Worm (Caenorhabditis elegans) whole organism, late embryonic: ENCODE measurements around the gene ztf-1.

Experiments
- C08G9.2 ChIP-seq: sonication (generic microtip); optimal IDR thresholded peaks from 2 replicates; lab custom pipeline; 2016; ENCODE audit warnings: mild to moderate bottlenecking, missing genetic modification characterization, moderate library complexity, missing compliant biosample characterization
- C38D4.7 ChIP-seq: fragments of 200-800 bp; sonication (Bioruptor generic); optimal IDR thresholded peaks from 2 replicates; lab custom pipeline; 2018; ENCODE audit warnings: mild to moderate bottlenecking, missing genetic modification characterization, moderate library complexity, missing compliant biosample characterization
- K09A11.1 ChIP-seq: sonication (generic microtip); optimal IDR thresholded peaks from 2 replicates; lab custom pipeline; 2017; ENCODE audit warnings: antibody characterized with exemption, mild to moderate bottlenecking, missing genetic modification characterization, missing compliant biosample characterization; ENCODE audit not compliant: insufficient read depth
- T23F11.4 ChIP-seq: fragments of 200-800 bp; sonication (Bioruptor generic); optimal IDR thresholded peaks from 2 replicates; lab custom pipeline; 2018; ENCODE audit warnings: mild to moderate bottlenecking, missing genetic modification characterization, missing compliant biosample characterization
- Y22D7AL.16 ChIP-seq: sonication (generic microtip); optimal IDR thresholded peaks from 2 replicates; lab custom pipeline; 2016; ENCODE audit warnings: missing genetic modification characterization, missing compliant biosample characterization
- ama-1 ChIP-seq: fragments of 150-350 bp; optimal IDR thresholded peaks from 2 replicates; lab custom pipeline; 2014
- ceh-18 ChIP-seq: sonication (generic microtip); optimal IDR thresholded peaks from 2 replicates; lab custom pipeline; 2016; ENCODE audit warnings: missing genetic modification characterization, missing compliant biosample characterization
- ceh-2 ChIP-seq: sonication (generic microtip); optimal IDR thresholded peaks from 2 replicates; lab custom pipeline; 2016; ENCODE audit warnings: missing genotype, missing genetic modification characterization, missing compliant biosample characterization
- ceh-22 ChIP-seq: sonication (generic microtip); optimal IDR thresholded peaks from 2 replicates; lab custom pipeline; 2017; ENCODE audit warnings: missing biosample characterization, missing genetic modification characterization
- ceh-24 ChIP-seq: sonication (generic microtip); optimal IDR thresholded peaks from 2 replicates; lab custom pipeline; 2016; ENCODE audit warnings: mild to moderate bottlenecking, missing genetic modification characterization, missing compliant biosample characterization
- ceh-30 ChIP-seq: fragments of 150-350 bp; optimal IDR thresholded peaks from 2 replicates; lab custom pipeline; 2014; ENCODE audit warnings: missing biosample characterization, missing genetic modification characterization
- ceh-31 ChIP-seq: sonication (generic microtip); optimal IDR thresholded peaks from 2 replicates; lab custom pipeline; 2016; ENCODE audit warnings: missing genetic modification characterization, missing compliant biosample characterization
- ceh-34 ChIP-seq: sonication (generic microtip); optimal IDR thresholded peaks from 2 replicates; lab custom pipeline; 2016; ENCODE audit warnings: mild to moderate bottlenecking, missing genetic modification characterization, missing compliant biosample characterization
- ceh-45 ChIP-seq: fragments of 200-800 bp; sonication (Bioruptor generic); IDR thresholded peaks from 2 replicates; pipeline ENCODE4 v1.3.6; 2022; ENCODE audit warnings: missing genetic modification reagents, missing genetic modification characterization, missing compliant biosample characterization
- che-1 ChIP-seq: sonication (generic microtip); optimal IDR thresholded peaks from 2 replicates; lab custom pipeline; 2016; ENCODE audit warnings: mild to moderate bottlenecking, missing genetic modification characterization, missing compliant biosample characterization
- elt-2 ChIP-seq: sonication (generic microtip); optimal IDR thresholded peaks from 2 replicates; lab custom pipeline; 2016; ENCODE audit warnings: missing genetic modification reagents, missing genetic modification characterization, missing compliant biosample characterization
- elt-4 ChIP-seq: sonication (generic microtip); optimal IDR thresholded peaks from 2 replicates; lab custom pipeline; 2016; ENCODE audit warnings: missing genetic modification characterization, missing compliant biosample characterization
- ets-4 ChIP-seq: sonication (generic microtip); optimal IDR thresholded peaks from 2 replicates; lab custom pipeline; 2016; ENCODE audit warnings: missing genetic modification characterization, missing compliant biosample characterization
- eyg-1 ChIP-seq: sonication (generic microtip); optimal IDR thresholded peaks from 2 replicates; lab custom pipeline; 2016; ENCODE audit warnings: missing genotype, missing genetic modification characterization, missing compliant biosample characterization
- fax-1 ChIP-seq: sonication (generic microtip); optimal IDR thresholded peaks from 2 replicates; lab custom pipeline; 2016; ENCODE audit warnings: missing genotype, missing genetic modification characterization, missing compliant biosample characterization
- fkh-10 ChIP-seq: fragments of 150-350 bp; optimal IDR thresholded peaks from 2 replicates; lab custom pipeline; 2014; ENCODE audit warnings: missing biosample characterization, missing genetic modification reagents, missing genetic modification characterization
- gmeb-2 ChIP-seq: sonication (generic microtip); optimal IDR thresholded peaks from 2 replicates; lab custom pipeline; 2016; ENCODE audit warnings: missing genetic modification characterization, inconsistent platforms, missing compliant biosample characterization
- hlh-15 ChIP-seq: sonication (generic microtip); optimal IDR thresholded peaks from 2 replicates; lab custom pipeline; 2016; ENCODE audit warnings: missing genetic modification characterization, missing compliant biosample characterization
- lim-6 ChIP-seq: sonication (generic microtip); optimal IDR thresholded peaks from 2 replicates; lab custom pipeline; 2016; ENCODE audit warnings: missing genetic modification characterization, missing compliant biosample characterization
- lin-11 ChIP-seq: fragments of 200-800 bp; sonication (Bioruptor generic); optimal IDR thresholded peaks from 2 replicates; lab custom pipeline; 2018; ENCODE audit warnings: mild to moderate bottlenecking, missing genetic modification characterization, missing compliant biosample characterization
- mec-3 ChIP-seq: sonication (generic microtip); optimal IDR thresholded peaks from 2 replicates; lab custom pipeline; 2016; ENCODE audit warnings: borderline replicate concordance, missing genetic modification characterization, missing compliant biosample characterization
- nfya-1 ChIP-seq: sonication (generic microtip); optimal IDR thresholded peaks from 2 replicates; lab custom pipeline; 2017; ENCODE audit warnings: missing genetic modification characterization, mild to moderate bottlenecking, missing compliant biosample characterization, antibody characterized with exemption, moderate library complexity
- nhr-11 ChIP-seq: fragments of 150-350 bp; optimal IDR thresholded peaks from 2 replicates; lab custom pipeline; 2014; ENCODE audit warnings: missing biosample characterization, missing genetic modification characterization
- pat-9 ChIP-seq: fragments of 200-800 bp; sonication (Bioruptor generic); optimal IDR thresholded peaks from 2 replicates; lab custom pipeline; 2018; ENCODE audit warnings: mild to moderate bottlenecking, missing genetic modification characterization, moderate library complexity, missing compliant biosample characterization
- pax-1 ChIP-seq: fragments of 150-350 bp; optimal IDR thresholded peaks from 2 replicates; lab custom pipeline; 2014; ENCODE audit warnings: missing biosample characterization, missing genetic modification characterization
- pha-4 ChIP-seq: fragments of 150-350 bp; optimal IDR thresholded peaks from 2 replicates; lab custom pipeline; 2018; ENCODE audit warnings: missing biosample characterization, missing genetic modification reagents, missing genetic modification characterization
- pqm-1 ChIP-seq: sonication (generic microtip); optimal IDR thresholded peaks from 2 replicates; lab custom pipeline; 2016; ENCODE audit warnings: missing genetic modification characterization, missing compliant biosample characterization
- ref-2 ChIP-seq: sonication (generic microtip); optimal IDR thresholded peaks from 2 replicates; lab custom pipeline; 2016; ENCODE audit warnings: missing genetic modification characterization, missing compliant biosample characterization
- rnt-1 ChIP-seq: sonication (generic microtip); optimal IDR thresholded peaks from 2 replicates; lab custom pipeline; 2016; ENCODE audit warnings: missing genetic modification characterization, missing compliant biosample characterization
- sdc-2 ChIP-seq: sonication (generic microtip); optimal IDR thresholded peaks from 2 replicates; lab custom pipeline; 2016; ENCODE audit warnings: missing genotype, missing genetic modification characterization, missing compliant biosample characterization
- sox-2 ChIP-seq: fragments of 200-800 bp; sonication (Bioruptor generic); IDR thresholded peaks from 2 replicates; pipeline ENCODE4 v1.3.6; 2022; ENCODE audit warnings: missing genetic modification reagents, missing genetic modification characterization, missing compliant biosample characterization
- syd-9 ChIP-seq: sonication (generic microtip); optimal IDR thresholded peaks from 2 replicates; lab custom pipeline; 2016; ENCODE audit warnings: mild to moderate bottlenecking, missing genetic modification characterization, moderate library complexity, missing compliant biosample characterization
- tbx-2 ChIP-seq: sonication (generic microtip); optimal IDR thresholded peaks from 2 replicates; lab custom pipeline; 2016; ENCODE audit warnings: missing genetic modification characterization, missing compliant biosample characterization
- unc-3 ChIP-seq, 2 experiments: fragments of 200-800 bp in 1 of 2; sonication (Bioruptor generic) in 1 of 2; sonication (generic microtip) in 1 of 2; conservative IDR thresholded peaks in 1 of 2; optimal IDR thresholded peaks in 1 of 2; 2 replicates each; pipeline versions ENCODE4 v1.3.6 to Lab custom; 2016 to 2022; ENCODE audit warnings: missing compliant biosample characterization in 2 of 2, missing genetic modification characterization in 2 of 2, missing genetic modification reagents in 1 of 2
- unc-42 ChIP-seq: sonication (generic microtip); optimal IDR thresholded peaks from 2 replicates; lab custom pipeline; 2016; ENCODE audit warnings: missing genotype, missing genetic modification characterization, missing compliant biosample characterization
- unc-86 ChIP-seq: sonication (generic microtip); optimal IDR thresholded peaks from 2 replicates; lab custom pipeline; 2016; ENCODE audit warnings: missing genetic modification characterization, missing compliant biosample characterization
- ztf-16 ChIP-seq: sonication (generic microtip); optimal IDR thresholded peaks from 2 replicates; lab custom pipeline; 2017; ENCODE audit warnings: missing genetic modification characterization, missing compliant biosample characterization

The ztf-1 gene

DNA sequence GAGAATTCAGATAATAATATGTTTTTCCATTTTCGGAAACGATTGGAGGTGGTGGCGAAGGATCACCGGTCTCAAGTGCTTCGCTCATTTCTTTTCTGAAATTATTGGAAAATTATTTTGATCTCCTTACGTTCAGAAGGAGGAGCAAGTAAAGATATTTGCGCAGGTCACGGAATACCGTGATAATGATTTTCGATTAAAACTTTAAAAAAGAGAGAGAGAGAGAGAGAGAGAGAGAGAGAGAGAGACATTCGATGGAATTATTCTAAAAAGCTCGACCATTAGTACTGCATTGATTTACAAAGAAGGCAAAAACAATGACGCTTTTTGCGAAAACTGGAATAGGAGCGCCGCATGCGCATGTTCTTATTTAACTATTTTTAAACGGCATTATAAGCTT lies at the start of gene ztf-1:
Gene ztf-1, minus strand, starts transcription at position 101 of the 400 bp plus-strand sequence.
- no peak for TF ChIP-seq tbx-2
- no peak for TF ChIP-seq unc-3 (GFP tag; conservative IDR thresholded peaks at IDR 0.05; lab: Robert Waterston, UW)
- no peak for TF ChIP-seq unc-3 (tag; optimal IDR thresholded peaks at IDR 0.05; lab: Kevin White, UChicago)
- no peak for TF ChIP-seq pqm-1
- no peak for TF ChIP-seq C38D4.7 (GFP tag; lab: Kevin White, UChicago)
- TF ChIP-seq ets-4 (tag; lab: Kevin White, UChicago), result no peak
- no peak for TF ChIP-seq ztf-16 (tag; lab: Kevin White, UChicago)
- no peak for TF ChIP-seq ref-2
- TF ChIP-seq fax-1 (tag; lab: Kevin White, UChicago), result no peak
- TF ChIP-seq Y22D7AL.16 (tag; lab: Kevin White, UChicago), result no peak
- no peak for TF ChIP-seq elt-4 (tag; lab: Kevin White, UChicago)
- no peak for TF ChIP-seq lin-11 (tag; lab: Kevin White, UChicago)
- TF ChIP-seq pha-4 (tag; lab: Kevin White, UChicago), result no peak
- no peak for TF ChIP-seq sox-2 (GFP tag; lab: Robert Waterston, UW)
- TF ChIP-seq ceh-45 (GFP tag; lab: Robert Waterston, UW), result no peak
- TF ChIP-seq che-1 (tag; lab: Kevin White, UChicago), result no peak
- no peak for TF ChIP-seq fkh-10
- no peak for TF ChIP-seq hlh-15

DNA sequence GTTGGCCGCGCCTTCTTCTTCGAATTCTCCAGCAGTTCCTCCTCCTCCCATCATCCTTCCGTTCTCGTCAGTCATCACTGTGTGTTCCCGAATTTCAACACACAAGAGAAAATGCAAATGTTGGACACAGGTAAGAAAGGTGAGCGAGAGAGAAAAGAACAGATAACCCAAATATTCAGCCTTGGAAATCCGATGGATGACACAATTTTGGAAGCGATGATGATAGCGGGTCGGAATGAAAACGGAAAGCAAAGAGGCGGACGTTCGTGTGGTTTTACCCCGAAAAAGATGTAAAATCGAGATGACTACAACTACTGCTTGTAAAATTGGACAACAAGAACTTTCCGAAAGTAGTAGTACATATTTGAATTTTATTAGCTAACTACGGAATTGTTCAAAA lies 47.7 kb upstream of the ztf-1 start:
- TF ChIP-seq rnt-1 (peak; percentile 39), ceh-18 (no peak)

ce11 chrIII:8838075-8838474 lies 45.9 kb upstream of the ztf-1 start, which contains the start of gene F44E2.4:
Gene F44E2.4, minus strand, starts transcription at chrIII:8838424.
- no peak for TF ChIP-seq pax-1
- TF ChIP-seq rnt-1, result peak; percentile 1
- no peak for TF ChIP-seq fax-1 (tag; lab: Kevin White, UChicago)

DNA sequence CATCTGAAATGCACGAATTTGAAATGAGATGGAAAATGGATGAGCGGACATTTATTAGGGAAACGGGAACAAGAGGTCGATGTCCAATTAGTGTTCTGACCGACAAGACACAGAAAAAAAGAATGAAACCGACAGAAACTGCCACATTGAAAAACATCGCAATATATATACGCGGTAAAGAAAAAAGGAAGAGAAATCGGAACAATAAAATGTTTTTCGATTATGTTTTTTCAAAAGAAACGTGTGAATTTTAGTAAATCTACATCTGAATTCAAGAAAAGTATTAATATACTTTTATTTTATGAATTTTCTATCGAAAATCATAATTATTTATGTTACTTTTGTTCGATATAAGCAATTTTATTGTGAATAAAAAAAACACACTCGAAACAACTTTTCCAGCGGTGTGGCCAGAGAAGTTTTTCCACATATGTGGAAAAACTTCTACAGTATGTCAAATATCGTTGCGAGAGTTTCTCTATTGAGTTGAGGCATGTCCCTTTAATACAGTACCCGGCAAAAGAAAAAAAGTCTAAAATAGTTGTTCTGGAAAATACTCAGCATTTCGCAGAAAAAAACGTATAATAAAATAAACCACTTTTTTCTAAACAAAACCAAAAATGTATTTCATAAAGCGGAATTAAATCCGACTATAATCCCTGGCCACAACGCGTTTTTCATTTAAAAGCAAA lies 39.1 kb upstream of the ztf-1 start, which contains the start of gene F44E2.10:
Gene F44E2.10, minus strand, starts transcription at position 51 of the 692 bp plus-strand sequence.
- TF ChIP-seq T23F11.4 (GFP tag; lab: Kevin White, UChicago) (no peak), lim-6 (tag; lab: Kevin White, UChicago) (no peak), rnt-1 (no peak), eyg-1 (tag; lab: Kevin White, UChicago) (no peak), elt-4 (tag; lab: Kevin White, UChicago) (no peak), unc-3 (GFP tag; conservative IDR thresholded peaks at IDR 0.05; lab: Robert Waterston, UW) (no peak), unc-3 (tag; optimal IDR thresholded peaks at IDR 0.05; lab: Kevin White, UChicago) (no peak), lin-11 (tag; lab: Kevin White, UChicago) (no peak), ceh-22 (no peak), syd-9 (tag; lab: Kevin White, UChicago) (no peak), ceh-30 (no peak), ceh-18 (no peak), pat-9 (tag; lab: Kevin White, UChicago) (no peak), sdc-2 (no peak), nhr-11 (no peak)

ce11 chrIII:8829245-8829644 lies 37.1 kb upstream of the ztf-1 start, which contains the start of gene F44E2.3:
Gene F44E2.3, minus strand, starts transcription at chrIII:8829305.
- TF ChIP-seq ceh-22 (no peak), elt-2 (no peak), unc-86 (no peak), rnt-1 (no peak), gmeb-2 (tag; lab: Kevin White, UChicago) (no peak), pqm-1 (no peak), elt-4 (tag; lab: Kevin White, UChicago) (no peak), nfya-1 (no peak), C08G9.2 (tag; lab: Kevin White, UChicago) (peak; percentile 65), mec-3 (tag; lab: Kevin White, UChicago) (no peak), tbx-2 (peak; percentile 31), ama-1 (lab: Kevin White, UChicago) (no peak), ceh-34 (tag; lab: Kevin White, UChicago) (no peak), ref-2 (no peak), ceh-24 (tag; lab: Kevin White, UChicago) (no peak), K09A11.1 (tag; lab: Kevin White, UChicago) (no peak), syd-9 (tag; lab: Kevin White, UChicago) (no peak), ceh-2 (tag; lab: Kevin White, UChicago) (peak; percentile 5), C38D4.7 (GFP tag; lab: Kevin White, UChicago) (no peak), ceh-31 (tag; lab: Kevin White, UChicago) (peak; percentile 57), unc-42 (tag; lab: Kevin White, UChicago) (peak; percentile 88), ets-4 (tag; lab: Kevin White, UChicago) (peak; percentile 25)
